Fruit fly (Drosophila melanogaster): ENCODE measurements around the gene CG13458.

Gene CG13458

DNA sequence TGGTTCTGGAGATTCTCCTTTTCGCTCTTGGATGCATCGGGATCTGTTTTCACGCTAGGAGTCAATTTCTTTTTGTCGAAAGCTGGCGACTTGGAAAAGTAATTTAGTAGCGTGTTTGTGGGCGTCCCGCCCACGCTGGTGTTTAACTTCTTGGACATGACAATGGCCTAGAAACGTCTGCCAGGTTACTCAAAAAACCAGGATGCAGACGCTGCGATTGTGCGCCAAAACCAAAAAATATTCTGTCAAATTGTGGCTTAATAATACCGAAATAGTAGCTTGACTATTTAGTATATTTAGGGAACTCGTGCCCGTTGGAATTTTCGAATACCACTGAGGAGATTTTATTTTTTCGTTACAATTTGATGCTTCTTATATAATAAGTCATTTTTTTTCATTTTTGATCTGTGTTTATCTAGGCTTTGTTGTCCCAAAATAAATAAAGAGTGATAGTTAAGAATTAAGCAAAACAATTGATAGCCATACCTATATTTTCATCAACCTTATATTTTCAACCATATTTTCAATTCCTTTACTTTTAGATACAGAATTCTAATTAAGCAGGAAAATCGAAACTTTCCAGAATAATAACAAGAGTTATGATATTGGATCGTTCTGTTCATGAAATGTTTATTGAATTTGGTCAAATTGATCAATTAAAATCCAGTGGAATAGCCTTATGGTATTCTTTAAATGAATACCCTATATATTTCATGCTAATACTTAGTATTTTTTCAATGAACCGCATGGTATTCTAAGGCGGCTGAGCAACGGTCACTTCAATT, 45.2 kb downstream of the CG13458 start, which contains the start of the genes Msh6 and Prp31 (continued):
- TF ChIP-seq CG3847 (GFP tag; IDR thresholded peaks at IDR 0.05) (peak; percentile 37; the same call in 1 of the 2 replicates), CG6813 (GFP tag; optimal IDR thresholded peaks at IDR 0.05) (no peak), CG9437 (GFP tag; optimal IDR thresholded peaks at IDR 0.05) (peak; percentile 65), lola (GFP tag; optimal IDR thresholded peaks at IDR 0.05) (peak in 1 of 3 experiments; percentile 83), CG5245 (GFP tag; optimal IDR thresholded peaks at IDR 0.05) (no peak), Sry-δ (GFP tag; optimal IDR thresholded peaks at IDR 0.05) (peak; percentile 48), usp (GFP tag; optimal IDR thresholded peaks at IDR 0.05) (no peak), Mes4 (GFP tag; optimal IDR thresholded peaks at IDR 0.05) (peak; percentile 41), cg (GFP tag; optimal IDR thresholded peaks at IDR 0.05) (no peak), pum (GFP tag; optimal IDR thresholded peaks at IDR 0.05) (peak; percentile 69), CG7786 (GFP tag; optimal IDR thresholded peaks at IDR 0.05) (peak; percentile 77), CG11398 (GFP tag; optimal IDR thresholded peaks at IDR 0.05) (no peak), bbx (GFP tag; IDR thresholded peaks at IDR 0.05; ENCODE audit: partially characterized antibody) (no peak), repo (GFP tag; optimal IDR thresholded peaks at IDR 0.05) (no peak), sqz (GFP tag; optimal IDR thresholded peaks at IDR 0.05) (no peak), CG3407 (GFP tag; optimal IDR thresholded peaks at IDR 0.05) (no peak), crol (GFP tag; IDR thresholded peaks at IDR 0.05) (no peak), CG8388 (GFP tag; optimal IDR thresholded peaks at IDR 0.05) (peak; percentile 38), CG14667 (GFP tag; IDR thresholded peaks at IDR 0.05) (peak; percentile 38; the same call in 1 of the 2 replicates), CG6654 (GFP tag; optimal IDR thresholded peaks at IDR 0.05) (peak; percentile 44), ap (GFP tag; IDR thresholded peaks at IDR 0.05) (peak; percentile 61), CG1832 (GFP tag; optimal IDR thresholded peaks at IDR 0.05) (no peak), CG2116 (GFP tag; optimal IDR thresholded peaks at IDR 0.05) (peak; percentile 43), E2f2 (GFP tag; IDR thresholded peaks at IDR 0.05) (peak; percentile 73), Sox102F (GFP tag; optimal IDR thresholded peaks at IDR 0.05) (peak; percentile 75), Fer3 (tag; optimal IDR thresholded peaks at IDR 0.05) (peak; percentile 73), crp (GFP tag; optimal IDR thresholded peaks at IDR 0.05) (peak in 1 of 2 experiments; percentile 28), C15 (GFP tag; IDR thresholded peaks at IDR 0.05) (0 out of 3 replicates have a peak, but pooled peaks have one; percentile 46), en (GFP tag; optimal IDR thresholded peaks at IDR 0.05) (no peak), CG14441 (GFP tag; IDR thresholded peaks at IDR 0.05) (peak; percentile 69), Chrac-16 (GFP tag; optimal IDR thresholded peaks at IDR 0.05) (peak; percentile 79), klu (GFP tag; IDR thresholded peaks at IDR 0.05) (peak; percentile 53; the same call in 1 of the 2 replicates), lab (GFP tag; optimal IDR thresholded peaks at IDR 0.05) (no peak), CTCF (GFP tag; optimal IDR thresholded peaks at IDR 0.05) (no peak), ci (GFP tag; IDR thresholded peaks at IDR 0.05) (0 out of 3 replicates have a peak, but pooled peaks have one; percentile 46), Hmr (GFP tag; optimal IDR thresholded peaks at IDR 0.05) (no peak), CG4404 (GFP tag; IDR thresholded peaks at IDR 0.05) (0 out of 2 replicates have a peak, but pooled peaks have one; percentile 23), CG34376 (GFP tag; optimal IDR thresholded peaks at IDR 0.05) (no peak), zfh2 (GFP tag; optimal IDR thresholded peaks at IDR 0.05) (peak; percentile 25), CG8089 (GFP tag; optimal IDR thresholded peaks at IDR 0.05) (peak; percentile 18), hth (optimal IDR thresholded peaks at IDR 0.05) (no peak), CG11093 (GFP tag; IDR thresholded peaks at IDR 0.05) (no peak), H2.0 (GFP tag; IDR thresholded peaks at IDR 0.05) (0 out of 2 replicates have a peak, but pooled peaks have one; percentile 32), run (tag; optimal IDR thresholded peaks at IDR 0.05) (no peak), CG6683 (GFP tag; optimal IDR thresholded peaks at IDR 0.05) (no peak), zfh1 (GFP tag; IDR thresholded peaks at IDR 0.05) (peak; percentile 53; the same call in 1 of the 3 replicates), CG9727 (GFP tag; optimal IDR thresholded peaks at IDR 0.05) (peak; percentile 75), CG7372 (GFP tag; IDR thresholded peaks at IDR 0.05) (peak; percentile 64), Oli (tag; optimal IDR thresholded peaks at IDR 0.05) (peak; percentile 78), CG15696 (tag; optimal IDR thresholded peaks at IDR 0.05) (peak; percentile 75)

Data from whole organism, embryonic.